Worm (Caenorhabditis elegans) whole organism, midembryonic: ENCODE results near the gene pycr-4.

Experiments
- T22C8.4 ChIP-seq: fragments of 200-800 bp; sonication (Bioruptor generic); IDR thresholded peaks from 2 replicates; pipeline ENCODE4 v1.3.6; 2022; ENCODE audit warnings: missing genetic modification characterization, missing compliant biosample characterization
- cog-1 ChIP-seq: sonication (generic microtip); optimal IDR thresholded peaks from 2 replicates; lab custom pipeline; 2016; ENCODE audit warnings: missing genetic modification characterization, missing compliant biosample characterization
- flt-1 ChIP-seq: fragments of 200-800 bp; sonication (Bioruptor generic); IDR thresholded peaks from 2 replicates; pipeline ENCODE4 v1.3.6; 2022; ENCODE audit warnings: missing genetic modification characterization, missing compliant biosample characterization
- klf-2 ChIP-seq: fragments of 200-800 bp; sonication (Bioruptor generic); conservative IDR thresholded peaks from 2 replicates; pipeline ENCODE4 v1.3.6; 2022; ENCODE audit warnings: missing genetic modification reagents, missing genetic modification characterization, missing compliant biosample characterization
- med-1 ChIP-seq: sonication (generic microtip); optimal IDR thresholded peaks from 2 replicates; lab custom pipeline; 2017; ENCODE audit warnings: missing genetic modification characterization, mild to moderate bottlenecking, missing compliant biosample characterization, antibody characterized with exemption, missing genetic modification reagents; ENCODE audit not compliant: insufficient read depth
- tab-1 ChIP-seq: fragments of 200-800 bp; sonication (Bioruptor generic); IDR thresholded peaks from 2 replicates; pipeline ENCODE4 v1.3.6; 2022; ENCODE audit warnings: missing genetic modification characterization, missing compliant biosample characterization
- ztf-23 ChIP-seq: fragments of 200-800 bp; sonication (Bioruptor generic); IDR thresholded peaks from 2 replicates; pipeline ENCODE4 v1.3.6; 2022; ENCODE audit warnings: missing genetic modification reagents, missing genetic modification characterization, missing compliant biosample characterization
- ztf-29 ChIP-seq: fragments of 200-800 bp; sonication (Bioruptor generic); IDR thresholded peaks from 2 replicates; pipeline ENCODE4 v1.3.6; 2022; ENCODE audit warnings: missing genetic modification reagents, missing genetic modification characterization, missing compliant biosample characterization

DNA sequence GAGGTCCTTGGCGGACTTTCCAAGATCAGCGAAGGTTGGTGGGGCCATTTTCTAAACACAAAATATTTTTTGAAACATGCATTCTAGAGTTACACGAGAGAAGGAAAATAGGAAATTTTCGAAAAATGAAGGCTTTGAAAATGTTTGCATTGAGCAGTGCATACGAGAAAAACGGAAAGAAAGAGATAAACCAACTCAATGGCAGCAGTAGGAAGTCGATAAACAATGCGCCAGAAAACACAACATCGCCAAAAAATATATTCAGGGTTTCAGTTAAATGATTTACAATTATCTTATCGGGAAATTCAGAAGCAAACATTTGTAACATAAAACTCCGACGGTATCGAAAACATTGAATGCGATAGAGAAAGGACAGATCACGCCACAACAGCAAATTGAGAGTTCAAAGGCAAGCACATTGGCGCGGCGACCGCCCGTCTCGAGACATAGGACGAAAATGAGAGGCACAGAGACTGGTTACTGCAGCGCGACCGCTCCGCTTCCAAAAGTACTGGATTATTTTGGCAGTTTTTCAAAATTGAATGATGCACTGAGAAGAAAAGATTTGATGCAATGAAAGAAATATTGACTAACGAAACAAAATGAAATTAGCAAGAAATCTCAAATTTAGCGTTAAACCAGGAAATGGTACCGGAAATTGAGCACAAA, 30.9 kb upstream of the pycr-4 start, which contains the start of the genes vdac-1 and R05G6.5:
- TF ChIP-seq T22C8.4 (no peak), klf-2 (GFP tag; lab: Robert Waterston, UW) (no peak), ztf-23 (GFP tag; lab: Robert Waterston, UW) (no peak), tab-1 (no peak), ztf-29 (no peak), med-1 (GFP tag; lab: Kevin White, UChicago) (no peak), flt-1 (GFP tag; lab: Robert Waterston, UW) (0 out of 2 replicates have a peak, but pooled peaks have one; percentile 54), cog-1 (tag; lab: Kevin White, UChicago) (no peak)
